Worm (Caenorhabditis elegans) whole organism, mixed stage, embryonic: ENCODE results near the gene dpy-21.

Experiments
- M03D4.4 ChIP-seq: sonication (generic microtip); optimal IDR thresholded peaks from 2 replicates; lab custom pipeline; 2017; ENCODE audit warnings: mild to moderate bottlenecking, missing genetic modification characterization, missing compliant biosample characterization
- bed-3 ChIP-seq: fragments of 200-800 bp; sonication (Bioruptor generic); optimal IDR thresholded peaks from 3 replicates; lab custom pipeline; 2018; ENCODE audit warnings: mild to moderate bottlenecking, missing genetic modification characterization, moderate library complexity, missing compliant biosample characterization
- blmp-1 ChIP-seq: fragments of 150-350 bp; optimal IDR thresholded peaks from 2 replicates; lab custom pipeline; 2014; ENCODE audit warnings: missing biosample characterization, missing genetic modification characterization
- ceh-39 ChIP-seq: fragments of 150-350 bp; optimal IDR thresholded peaks from 2 replicates; lab custom pipeline; 2014; ENCODE audit warnings: missing biosample characterization, missing genetic modification characterization
- ceh-43 ChIP-seq: fragments of 200-800 bp; sonication (Bioruptor generic); optimal IDR thresholded peaks from 2 replicates; lab custom pipeline; 2018; ENCODE audit warnings: mild to moderate bottlenecking, missing genetic modification characterization, moderate library complexity, missing compliant biosample characterization
- ceh-83 ChIP-seq: fragments of 200-800 bp; sonication (Bioruptor generic); optimal IDR thresholded peaks from 2 replicates; lab custom pipeline; 2018; ENCODE audit warnings: mild to moderate bottlenecking, missing genetic modification characterization, missing compliant biosample characterization
- ces-1 ChIP-seq: fragments of 150-350 bp; optimal IDR thresholded peaks from 2 replicates; lab custom pipeline; 2014; ENCODE audit warnings: missing biosample characterization, missing genetic modification reagents, missing genetic modification characterization
- cnd-1 ChIP-seq: fragments of 200-800 bp; sonication (Bioruptor generic); optimal IDR thresholded peaks from 2 replicates; lab custom pipeline; 2018; ENCODE audit warnings: mild to moderate bottlenecking, missing genetic modification characterization, missing compliant biosample characterization
- drap-1 ChIP-seq: fragments of 200-800 bp; sonication (Bioruptor generic); optimal IDR thresholded peaks from 3 replicates; lab custom pipeline; 2018; ENCODE audit warnings: mild to moderate bottlenecking, missing genetic modification characterization, missing compliant biosample characterization
- elt-1 ChIP-seq: sonication (generic microtip); optimal IDR thresholded peaks from 2 replicates; lab custom pipeline; 2017; ENCODE audit warnings: missing genetic modification characterization, mild to moderate bottlenecking, missing compliant biosample characterization, antibody characterized with exemption, moderate library complexity, borderline replicate concordance; ENCODE audit not compliant: insufficient read depth
- elt-3 ChIP-seq: fragments of 150-350 bp; optimal IDR thresholded peaks from 2 replicates; lab custom pipeline; 2014; ENCODE audit warnings: missing biosample characterization, missing genetic modification characterization
- flh-1 ChIP-seq: fragments of 200-800 bp; sonication (Bioruptor generic); optimal IDR thresholded peaks from 2 replicates; lab custom pipeline; 2018; ENCODE audit warnings: mild to moderate bottlenecking, missing genetic modification characterization, moderate library complexity, missing compliant biosample characterization
- ham-2 ChIP-seq: fragments of 200-800 bp; sonication (Bioruptor generic); optimal IDR thresholded peaks from 2 replicates; lab custom pipeline; 2018; ENCODE audit warnings: mild to moderate bottlenecking, missing genetic modification characterization, missing compliant biosample characterization
- hlh-1 ChIP-seq: fragments of 150-350 bp; optimal IDR thresholded peaks from 2 replicates; lab custom pipeline; 2014; ENCODE audit warnings: missing biosample characterization, missing genetic modification reagents, missing genetic modification characterization
- lin-13 ChIP-seq: fragments of 150-350 bp; optimal IDR thresholded peaks from 2 replicates; lab custom pipeline; 2014; ENCODE audit warnings: missing biosample characterization, missing genetic modification characterization
- lin-32 ChIP-seq: fragments of 200-800 bp; sonication (Bioruptor generic); optimal IDR thresholded peaks from 2 replicates; lab custom pipeline; 2018; ENCODE audit warnings: mild to moderate bottlenecking, missing genetic modification characterization, missing compliant biosample characterization
- lsy-2 ChIP-seq: fragments of 150-350 bp; optimal IDR thresholded peaks from 2 replicates; lab custom pipeline; 2014; ENCODE audit warnings: missing biosample characterization, missing genetic modification characterization
- mab-5 ChIP-seq: fragments of 150-350 bp; optimal IDR thresholded peaks from 2 replicates; lab custom pipeline; 2014; ENCODE audit warnings: missing biosample characterization, missing genetic modification characterization
- mep-1 ChIP-seq: fragments of 150-350 bp; optimal IDR thresholded peaks from 2 replicates; lab custom pipeline; 2017; ENCODE audit warnings: missing biosample characterization, missing genetic modification reagents, missing genetic modification characterization, inconsistent platforms
- mls-2 ChIP-seq: sonication (generic microtip); optimal IDR thresholded peaks from 2 replicates; lab custom pipeline; 2016; ENCODE audit warnings: mild to moderate bottlenecking, missing genetic modification characterization, moderate library complexity, missing compliant biosample characterization
- nhr-12 ChIP-seq: fragments of 150-350 bp; optimal IDR thresholded peaks from 2 replicates; lab custom pipeline; 2014; ENCODE audit warnings: missing biosample characterization, missing genetic modification characterization
- nhr-2 ChIP-seq: fragments of 150-350 bp; optimal IDR thresholded peaks from 2 replicates; lab custom pipeline; 2014; ENCODE audit warnings: missing biosample characterization, missing genetic modification characterization
- nhr-237 ChIP-seq: fragments of 150-350 bp; optimal IDR thresholded peaks from 2 replicates; lab custom pipeline; 2014; ENCODE audit warnings: missing biosample characterization, missing genetic modification characterization
- nhr-28 ChIP-seq: fragments of 150-350 bp; optimal IDR thresholded peaks from 2 replicates; lab custom pipeline; 2014; ENCODE audit warnings: missing biosample characterization, missing genetic modification characterization
- nhr-76 ChIP-seq: sonication (generic microtip); optimal IDR thresholded peaks from 2 replicates; lab custom pipeline; 2017; ENCODE audit warnings: missing biosample characterization, missing genetic modification characterization
- pha-4 ChIP-seq: fragments of 150-350 bp; optimal IDR thresholded peaks from 2 replicates; lab custom pipeline; 2018; ENCODE audit warnings: missing biosample characterization, missing genetic modification reagents, missing genetic modification characterization
- sem-2 ChIP-seq: fragments of 200-800 bp; sonication (Bioruptor generic); optimal IDR thresholded peaks from 2 replicates; lab custom pipeline; 2018; ENCODE audit warnings: mild to moderate bottlenecking, missing genetic modification characterization, missing compliant biosample characterization
- snpc-4 ChIP-seq: fragments of 150-350 bp; optimal IDR thresholded peaks from 2 replicates; lab custom pipeline; 2014; ENCODE audit warnings: missing biosample characterization, missing genetic modification characterization
- sptf-1 ChIP-seq: sonication (generic microtip); optimal IDR thresholded peaks from 2 replicates; lab custom pipeline; 2017; ENCODE audit warnings: mild to moderate bottlenecking, missing genetic modification characterization, moderate library complexity, missing compliant biosample characterization
- tbx-8 ChIP-seq: fragments of 200-800 bp; sonication (Bioruptor generic); optimal IDR thresholded peaks from 2 replicates; lab custom pipeline; 2018; ENCODE audit warnings: mild to moderate bottlenecking, missing genetic modification characterization, moderate library complexity, missing compliant biosample characterization
- unc-120 ChIP-seq: sonication (generic microtip); optimal IDR thresholded peaks from 2 replicates; lab custom pipeline; 2017; ENCODE audit warnings: missing genetic modification characterization, missing compliant biosample characterization; ENCODE audit not compliant: poor library complexity, severe bottlenecking
- unc-39 ChIP-seq: fragments of 150-350 bp; optimal IDR thresholded peaks from 2 replicates; lab custom pipeline; 2014; ENCODE audit warnings: missing biosample characterization, missing genetic modification characterization
- unc-62 ChIP-seq: fragments of 150-350 bp; optimal IDR thresholded peaks from 2 replicates; lab custom pipeline; 2014; ENCODE audit warnings: missing biosample characterization, missing genetic modification reagents, missing genetic modification characterization
- zip-8 ChIP-seq: fragments of 150-350 bp; optimal IDR thresholded peaks from 2 replicates; lab custom pipeline; 2014; ENCODE audit warnings: missing biosample characterization, missing genetic modification characterization
- ztf-11 ChIP-seq: fragments of 150-350 bp; optimal IDR thresholded peaks from 2 replicates; lab custom pipeline; 2014; ENCODE audit warnings: missing biosample characterization, missing genetic modification characterization

The dpy-21 gene

ce11 chrV:17966747-17967146 lies 17.8 kb upstream of the dpy-21 start, which contains the start of gene gck-3:
Gene gck-3, minus strand, starts transcription at chrV:17966847.
- TF ChIP-seq elt-3 (no peak), sptf-1 (no peak), elt-1 (tag; lab: Kevin White, UChicago) (no peak), nhr-28 (tag; lab: Kevin White, UChicago) (no peak), nhr-237 (no peak), nhr-12 (tag; lab: Kevin White, UChicago) (no peak), ceh-39 (tag; lab: Kevin White, UChicago) (no peak), drap-1 (no peak), zip-8 (tag; lab: Kevin White, UChicago) (no peak), mls-2 (tag; lab: Kevin White, UChicago) (no peak), lin-13 (tag; lab: Kevin White, UChicago) (no peak), unc-120 (no peak), M03D4.4 (tag; lab: Kevin White, UChicago) (no peak), ces-1 (GFP tag; lab: Kevin White, UChicago) (no peak), unc-39 (no peak), tbx-8 (GFP tag; lab: Kevin White, UChicago) (no peak), flh-1 (GFP tag; lab: Kevin White, UChicago) (no peak), nhr-2 (no peak)

- TF ChIP-seq unc-39 (no peak), sptf-1 (peak; percentile 23)
Measured at ce11 chrV:17962500-17962899, 13.5 kb upstream of the dpy-21 start.

- TF ChIP-seq nhr-76 (tag; lab: Kevin White, UChicago): no peak
- no peak for TF ChIP-seq zip-8 (tag; lab: Kevin White, UChicago)
- TF ChIP-seq lsy-2 (tag; lab: Kevin White, UChicago): no peak
- TF ChIP-seq ceh-43 (GFP tag; lab: Kevin White, UChicago): no peak
- no peak for TF ChIP-seq nhr-237
- TF ChIP-seq elt-3: no peak
- no peak for TF ChIP-seq ztf-11 (tag; lab: Kevin White, UChicago)
- TF ChIP-seq unc-120: no peak
- no peak for TF ChIP-seq nhr-2
- no peak for TF ChIP-seq bed-3 (GFP tag; lab: Kevin White, UChicago)
- no peak for TF ChIP-seq sptf-1
- no peak for TF ChIP-seq blmp-1 (tag; lab: Kevin White, UChicago)
- no peak for TF ChIP-seq elt-1 (tag; lab: Kevin White, UChicago)
- no peak for TF ChIP-seq unc-62 (GFP tag; lab: Kevin White, UChicago)
- TF ChIP-seq mab-5: no peak
- no peak for TF ChIP-seq tbx-8 (GFP tag; lab: Kevin White, UChicago)
Measured at ce11 chrV:17956109-17956508, 7.1 kb upstream of the dpy-21 start.

ce11 chrV:17952280-17952679 lies 3.3 kb upstream of the dpy-21 start:
- TF ChIP-seq ztf-11 (tag; lab: Kevin White, UChicago): no peak
- TF ChIP-seq cnd-1 (tag; lab: Kevin White, UChicago): no peak
- no peak for TF ChIP-seq ceh-83
- TF ChIP-seq bed-3 (GFP tag; lab: Kevin White, UChicago): no peak
- TF ChIP-seq elt-1 (tag; lab: Kevin White, UChicago): no peak
- TF ChIP-seq mep-1: no peak
- TF ChIP-seq mab-5: no peak
- TF ChIP-seq M03D4.4 (tag; lab: Kevin White, UChicago): no peak

ce11 chrV:17951172-17951999 lies 2.4 kb upstream of the dpy-21 start, which contains the start of gene Y59A8B.24:
Gene Y59A8B.24, plus strand, starts transcription at chrV:17951949.
- TF ChIP-seq mep-1 (peak; percentile 61), unc-120 (peak; percentile 71), nhr-237 (peak; percentile 58), M03D4.4 (tag; lab: Kevin White, UChicago) (peak; percentile 80), flh-1 (GFP tag; lab: Kevin White, UChicago) (no peak), nhr-12 (tag; lab: Kevin White, UChicago) (no peak), sem-2 (GFP tag; lab: Kevin White, UChicago) (no peak), lsy-2 (tag; lab: Kevin White, UChicago) (peak; percentile 82), snpc-4 (tag; lab: Kevin White, UChicago) (no peak), pha-4 (tag; lab: Kevin White, UChicago) (peak; percentile 87), ceh-43 (GFP tag; lab: Kevin White, UChicago) (peak; percentile 32), mab-5 (peak; percentile 22), nhr-28 (tag; lab: Kevin White, UChicago) (no peak), ceh-83 (no peak), lin-32 (GFP tag; lab: Kevin White, UChicago) (no peak), bed-3 (GFP tag; lab: Kevin White, UChicago) (no peak), blmp-1 (tag; lab: Kevin White, UChicago) (no peak), sptf-1 (peak; percentile 81), lin-13 (tag; lab: Kevin White, UChicago) (peak; percentile 87), tbx-8 (GFP tag; lab: Kevin White, UChicago) (no peak), elt-1 (tag; lab: Kevin White, UChicago) (no peak), cnd-1 (tag; lab: Kevin White, UChicago) (peak; percentile 37), elt-3 (no peak), unc-62 (GFP tag; lab: Kevin White, UChicago) (peak; percentile 72), ztf-11 (tag; lab: Kevin White, UChicago) (peak; percentile 73), drap-1 (peak; percentile 95), ham-2 (GFP tag; lab: Kevin White, UChicago) (peak; percentile 79), hlh-1 (tag; lab: Kevin White, UChicago) (peak; percentile 61), zip-8 (tag; lab: Kevin White, UChicago) (peak; percentile 73), nhr-2 (peak; percentile 77), ces-1 (GFP tag; lab: Kevin White, UChicago) (peak; percentile 57), ceh-39 (tag; lab: Kevin White, UChicago) (peak; percentile 76), mls-2 (tag; lab: Kevin White, UChicago) (peak; percentile 68)
